Fruit fly (Drosophila melanogaster) whole organism, pupa: ENCODE results near the gene HIP.

Source experiments
- CG13204 ChIP-seq: fragments of 200-800 bp; sonication (Bioruptor generic); optimal IDR thresholded peaks from 2 replicates; lab custom pipeline; 2018; ENCODE audit warnings: missing biosample characterization, mild to moderate bottlenecking, missing genetic modification characterization, moderate library complexity
- fd96Ca ChIP-seq: fragments of 200-800 bp; sonication (Bioruptor generic); IDR thresholded peaks from 3 replicates; pipeline ENCODE4 v1.3.6; 2022; ENCODE audit warnings: missing biosample characterization, missing genetic modification characterization

DNA sequence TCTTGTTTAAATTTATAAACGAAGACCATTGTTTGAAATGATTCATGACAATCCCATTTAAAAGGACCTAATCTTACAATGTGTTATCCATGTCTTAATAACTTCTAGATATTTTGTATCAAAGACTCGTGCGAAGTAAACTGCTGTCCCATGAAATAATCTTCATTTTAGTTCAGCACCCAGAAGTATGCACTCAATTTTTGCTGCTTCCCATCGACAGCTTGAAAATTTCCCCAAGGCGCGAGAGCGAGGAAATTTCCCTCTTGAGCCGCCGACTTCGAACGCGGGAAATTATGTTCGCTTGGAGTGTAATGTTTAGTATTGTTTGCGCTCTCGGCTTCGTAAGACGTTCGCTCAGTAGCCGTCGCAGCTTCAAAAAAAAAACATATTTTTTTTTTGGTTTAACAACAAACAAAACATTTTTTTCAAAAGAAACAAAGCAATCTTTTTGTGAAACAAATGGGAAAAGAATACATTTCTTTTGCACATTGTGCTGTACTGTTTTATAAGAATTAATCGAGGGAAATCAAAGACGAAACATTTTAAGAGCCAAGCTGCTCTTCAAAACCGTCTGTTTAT lies 36.9 kb downstream of the HIP start:
- no peak for TF ChIP-seq CG13204 (GFP tag; lab: Kevin White, UChicago)
- TF ChIP-seq fd96Ca (GFP tag; lab: Robert Waterston, UW), result no peak
